Fruit fly (Drosophila melanogaster): Measurements from ENCODE around the gene CG4593.

Gene CG4593

DNA sequence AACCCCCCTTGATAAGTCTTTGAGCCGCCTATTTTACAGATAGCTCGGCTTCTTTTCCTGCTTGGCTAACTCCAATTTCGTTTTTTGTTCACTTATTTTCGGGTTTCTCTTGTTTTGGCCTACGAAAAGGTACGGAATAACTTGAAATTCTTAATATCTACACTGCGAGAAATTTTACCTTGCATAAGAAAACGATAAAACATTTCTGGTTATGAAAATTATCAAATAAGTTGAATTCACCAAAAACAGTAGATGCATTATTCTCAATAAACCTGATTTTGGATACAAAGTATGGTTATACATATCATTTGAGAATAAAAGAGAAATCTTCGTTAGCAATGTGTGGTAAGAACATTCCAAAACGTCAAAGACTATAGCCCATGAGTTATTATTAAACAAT, 31.6 kb upstream of the CG4593 start:
- TF ChIP-seq psq (GFP tag; optimal IDR thresholded peaks at IDR 0.05) (no peak), Hr78 (GFP tag; optimal IDR thresholded peaks at IDR 0.05) (no peak), dmrt93B (GFP tag; optimal IDR thresholded peaks at IDR 0.05) (no peak), N (GFP tag; optimal IDR thresholded peaks at IDR 0.05) (no peak), Hnf4 (GFP tag; optimal IDR thresholded peaks at IDR 0.05) (peak; percentile 34), fru (GFP tag; optimal IDR thresholded peaks at IDR 0.05) (peak; percentile 55), woc (GFP tag; optimal IDR thresholded peaks at IDR 0.05) (peak; percentile 12), Jra (GFP tag; optimal IDR thresholded peaks at IDR 0.05) (no peak), usp (GFP tag; optimal IDR thresholded peaks at IDR 0.05) (no peak), br (GFP tag; optimal IDR thresholded peaks at IDR 0.05) (no peak), h (GFP tag; optimal IDR thresholded peaks at IDR 0.05) (peak; percentile 9), dl (GFP tag; optimal IDR thresholded peaks at IDR 0.05; ENCODE audit: insufficient read depth in 1 of 2, partially characterized antibody in 2 of 2) (no peak), Mio (GFP tag; optimal IDR thresholded peaks at IDR 0.05) (no peak), tai (GFP tag; optimal IDR thresholded peaks at IDR 0.05) (peak; percentile 43), HLH106 (tag; optimal IDR thresholded peaks at IDR 0.05) (peak; percentile 34), foxo (GFP tag; optimal IDR thresholded peaks at IDR 0.05) (peak in 1 of 2 experiments; percentile 27), rgr (GFP tag; optimal IDR thresholded peaks at IDR 0.05) (peak; percentile 24), OdsH (GFP tag; optimal IDR thresholded peaks at IDR 0.05) (peak; percentile 2), Myc (optimal IDR thresholded peaks at IDR 0.05) (no peak), CG32264 (GFP tag; optimal IDR thresholded peaks at IDR 0.05) (no peak), Sp1 (GFP tag; optimal IDR thresholded peaks at IDR 0.05) (peak; percentile 62), Rel (GFP tag; optimal IDR thresholded peaks at IDR 0.05) (no peak), Rel (tag; optimal IDR thresholded peaks at IDR 0.05) (no peak)

DNA sequence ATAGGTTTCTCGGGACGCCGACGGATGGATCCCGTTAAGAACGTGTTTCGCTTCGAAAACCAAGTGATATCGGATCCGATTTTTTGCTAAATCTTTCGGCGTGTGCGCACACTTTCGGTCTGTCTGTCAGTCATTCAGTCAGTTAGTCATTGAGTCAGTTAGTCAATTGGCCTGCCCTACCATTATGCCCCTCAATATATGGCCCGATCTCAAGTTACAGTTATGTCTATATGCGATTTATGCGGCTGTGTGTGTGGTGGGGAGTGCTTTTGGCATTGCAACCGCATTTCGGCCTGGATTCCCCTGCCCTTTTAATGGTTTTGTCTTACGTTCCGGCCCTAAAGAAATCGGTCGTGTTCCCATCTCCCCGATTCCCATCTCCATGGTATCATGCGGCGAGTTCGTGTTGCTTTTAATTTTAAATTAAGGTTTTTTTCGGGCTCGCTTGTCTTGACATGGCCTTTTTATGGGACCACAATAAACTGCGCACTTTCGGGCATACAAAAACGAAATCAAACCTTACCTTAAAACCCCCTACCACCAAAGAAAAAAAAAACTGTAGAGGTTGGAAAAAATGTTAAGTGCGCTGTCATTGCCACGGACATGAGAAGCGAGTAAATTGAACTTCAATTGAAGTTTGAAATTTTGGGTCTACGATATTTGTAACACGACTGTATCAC, 30.8 kb upstream of the CG4593 start:
- no peak for TF ChIP-seq Rel (GFP tag; optimal IDR thresholded peaks at IDR 0.05)
- peak; percentile 11 for TF ChIP-seq Rel (tag; optimal IDR thresholded peaks at IDR 0.05)
- TF ChIP-seq tai (GFP tag; optimal IDR thresholded peaks at IDR 0.05): no peak

DNA sequence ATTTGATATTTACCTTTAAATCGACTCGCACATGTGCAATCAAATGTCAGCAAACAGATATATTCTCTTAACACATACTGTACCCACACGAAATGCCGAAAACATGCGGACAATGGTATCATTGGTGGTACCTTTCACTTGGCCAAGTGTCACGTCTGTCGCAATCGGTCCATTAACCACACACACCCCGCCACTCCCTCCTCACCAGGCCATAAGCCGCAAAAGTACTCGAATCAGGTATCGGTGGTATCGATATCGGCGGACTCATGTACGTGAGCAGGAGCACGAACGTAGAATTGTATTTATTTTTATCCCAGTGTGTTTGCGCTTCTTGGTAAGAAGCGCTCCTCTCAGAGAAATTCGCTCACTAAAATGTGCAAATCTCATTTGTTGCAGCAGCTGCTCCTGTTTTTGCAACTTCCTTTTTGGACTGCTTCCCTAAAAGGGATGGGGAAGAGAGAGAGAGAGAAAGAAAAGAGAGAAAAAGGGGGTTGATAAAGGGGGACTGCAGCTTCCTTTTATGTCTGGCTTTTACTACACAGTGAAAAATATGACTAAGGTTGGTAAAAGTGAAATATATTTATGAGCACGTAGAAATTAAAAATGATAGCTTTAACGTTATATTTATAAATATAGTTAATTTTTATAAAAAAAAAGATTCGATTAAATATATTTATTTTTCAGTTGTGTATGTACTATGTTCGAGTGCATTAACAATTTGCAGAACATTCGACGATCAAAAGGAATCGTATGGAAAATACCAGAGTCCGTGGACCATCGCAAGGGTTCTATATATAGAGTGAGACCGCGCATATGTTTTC, 30.0 kb upstream of the CG4593 start:
- TF ChIP-seq Vsx2 (GFP tag; optimal IDR thresholded peaks at IDR 0.05; ENCODE audit: partially characterized antibody) (peak; percentile 30), foxo (GFP tag; optimal IDR thresholded peaks at IDR 0.05) (peak in 1 of 2 experiments; percentile 78), HLH106 (tag; optimal IDR thresholded peaks at IDR 0.05) (peak; percentile 47), dmrt93B (GFP tag; optimal IDR thresholded peaks at IDR 0.05) (peak; percentile 34), Mio (GFP tag; optimal IDR thresholded peaks at IDR 0.05) (no peak), br (GFP tag; optimal IDR thresholded peaks at IDR 0.05) (no peak), brk (GFP tag; optimal IDR thresholded peaks at IDR 0.05) (peak; percentile 47), dl (GFP tag; optimal IDR thresholded peaks at IDR 0.05; ENCODE audit: insufficient read depth in 1 of 2, partially characterized antibody in 2 of 2) (peak in 1 of 2 experiments; percentile 60), Hnf4 (GFP tag; optimal IDR thresholded peaks at IDR 0.05) (peak; percentile 11), fru (GFP tag; optimal IDR thresholded peaks at IDR 0.05) (peak; percentile 57), jim (GFP tag; optimal IDR thresholded peaks at IDR 0.05) (no peak), OdsH (GFP tag; optimal IDR thresholded peaks at IDR 0.05) (peak; percentile 52), CG32264 (GFP tag; optimal IDR thresholded peaks at IDR 0.05) (no peak), ey (GFP tag; optimal IDR thresholded peaks at IDR 0.05) (peak; percentile 25), Sp1 (GFP tag; optimal IDR thresholded peaks at IDR 0.05) (peak; percentile 73), Dif (GFP tag; optimal IDR thresholded peaks at IDR 0.05; ENCODE audit: partially characterized antibody) (peak; percentile 34), psq (GFP tag; optimal IDR thresholded peaks at IDR 0.05) (peak; percentile 92), h (GFP tag; optimal IDR thresholded peaks at IDR 0.05) (peak; percentile 19), rgr (GFP tag; optimal IDR thresholded peaks at IDR 0.05) (peak; percentile 49), CG9705 (GFP tag; optimal IDR thresholded peaks at IDR 0.05) (no peak), woc (GFP tag; optimal IDR thresholded peaks at IDR 0.05) (peak; percentile 18)

dm6 chrX:6985182-6985851, 28.4 kb upstream of the CG4593 start:
- peak; percentile 99 for TF ChIP-seq woc (GFP tag; optimal IDR thresholded peaks at IDR 0.05)
- TF ChIP-seq CrebA (GFP tag; optimal IDR thresholded peaks at IDR 0.05; ENCODE audit: borderline replicate concordance): peak; percentile 92
- peak; percentile 95 for TF ChIP-seq rgr (GFP tag; optimal IDR thresholded peaks at IDR 0.05)
- TF ChIP-seq CG9705 (GFP tag; optimal IDR thresholded peaks at IDR 0.05): peak; percentile 75
- TF ChIP-seq dmrt93B (GFP tag; optimal IDR thresholded peaks at IDR 0.05): peak; percentile 81
- TF ChIP-seq Sp1 (GFP tag; optimal IDR thresholded peaks at IDR 0.05): peak; percentile 95
- peak; percentile 95 for TF ChIP-seq h (GFP tag; optimal IDR thresholded peaks at IDR 0.05)
- no peak for TF ChIP-seq Hr78 (GFP tag; optimal IDR thresholded peaks at IDR 0.05)
- peak; percentile 47 to 95 for TF ChIP-seq foxo (GFP tag; optimal IDR thresholded peaks at IDR 0.05)
- TF ChIP-seq dsf (GFP tag; optimal IDR thresholded peaks at IDR 0.05; ENCODE audit: borderline replicate concordance): peak; percentile 77
- no peak for TF ChIP-seq Abd-B (GFP tag; optimal IDR thresholded peaks at IDR 0.05)
- peak; percentile 18 for TF ChIP-seq Dif (GFP tag; optimal IDR thresholded peaks at IDR 0.05; ENCODE audit: partially characterized antibody)
- no peak for TF ChIP-seq usp (GFP tag; optimal IDR thresholded peaks at IDR 0.05)
- peak; percentile 92 for TF ChIP-seq tai (GFP tag; optimal IDR thresholded peaks at IDR 0.05)
- no peak for TF ChIP-seq Hr83 (GFP tag; optimal IDR thresholded peaks at IDR 0.05; ENCODE audit: poor library complexity, severe bottlenecking)
- no peak for TF ChIP-seq Dfd (GFP tag; optimal IDR thresholded peaks at IDR 0.05)
- no peak for TF ChIP-seq lola (GFP tag; optimal IDR thresholded peaks at IDR 0.05)
- TF ChIP-seq brk (GFP tag; optimal IDR thresholded peaks at IDR 0.05): peak; percentile 80
- peak; percentile 23 for TF ChIP-seq GATAd (GFP tag; optimal IDR thresholded peaks at IDR 0.05)
- peak; percentile 86 for TF ChIP-seq sage (GFP tag; optimal IDR thresholded peaks at IDR 0.05)
- TF ChIP-seq OdsH (GFP tag; optimal IDR thresholded peaks at IDR 0.05): peak; percentile 94

Data from whole organism, wandering third instar larva.